Worm (Caenorhabditis elegans): Measurements from ENCODE around the gene bas-1.

DNA sequence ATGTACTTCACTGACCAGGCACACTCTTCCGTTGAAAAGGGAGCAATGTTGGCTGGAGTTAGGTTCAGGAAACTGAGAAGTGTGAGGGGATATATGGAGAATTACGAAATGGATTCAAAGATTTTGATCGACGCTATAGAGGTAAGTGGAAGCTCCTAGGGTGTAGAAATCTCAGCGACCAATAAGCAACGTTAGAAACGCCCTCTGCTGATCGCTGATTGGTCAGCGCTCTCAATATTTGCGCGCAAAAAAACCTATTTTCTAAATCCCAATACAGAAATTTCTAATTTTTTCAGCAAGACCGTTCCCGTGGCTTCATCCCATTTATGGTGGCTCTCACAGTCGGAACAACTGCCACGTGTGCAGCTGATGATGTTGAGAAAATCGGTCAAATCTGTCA, 3.6 kb downstream of the bas-1 start:
- TF ChIP-seq cey-2 (tag; optimal IDR thresholded peaks at IDR 0.05; ENCODE audit: borderline replicate concordance, insufficient read depth) (no peak), nhr-11 (tag; optimal IDR thresholded peaks at IDR 0.05) (no peak), zfp-2 (tag; optimal IDR thresholded peaks at IDR 0.05) (no peak), ceh-28 (tag; optimal IDR thresholded peaks at IDR 0.05) (no peak), aha-1 (tag) (no peak), nhr-111 (GFP tag; optimal IDR thresholded peaks at IDR 0.05) (no peak)
